Worm (Caenorhabditis elegans) whole organism, midembryonic: ENCODE measurements around the gene col-83.

ENCODE experiments used
- T22C8.4 ChIP-seq: fragments of 200-800 bp; sonication (Bioruptor generic); IDR thresholded peaks from 2 replicates; pipeline ENCODE4 v1.3.6; 2022; ENCODE audit warnings: missing genetic modification characterization, missing compliant biosample characterization
- cog-1 ChIP-seq: sonication (generic microtip); optimal IDR thresholded peaks from 2 replicates; lab custom pipeline; 2016; ENCODE audit warnings: missing genetic modification characterization, missing compliant biosample characterization
- flt-1 ChIP-seq: fragments of 200-800 bp; sonication (Bioruptor generic); IDR thresholded peaks from 2 replicates; pipeline ENCODE4 v1.3.6; 2022; ENCODE audit warnings: missing genetic modification characterization, missing compliant biosample characterization
- klf-2 ChIP-seq: fragments of 200-800 bp; sonication (Bioruptor generic); conservative IDR thresholded peaks from 2 replicates; pipeline ENCODE4 v1.3.6; 2022; ENCODE audit warnings: missing genetic modification reagents, missing genetic modification characterization, missing compliant biosample characterization
- med-1 ChIP-seq: sonication (generic microtip); optimal IDR thresholded peaks from 2 replicates; lab custom pipeline; 2017; ENCODE audit warnings: missing genetic modification characterization, mild to moderate bottlenecking, missing compliant biosample characterization, antibody characterized with exemption, missing genetic modification reagents; ENCODE audit not compliant: insufficient read depth
- ref-1 ChIP-seq: fragments of 200-800 bp; sonication (Bioruptor generic); conservative IDR thresholded peaks from 2 replicates; pipeline ENCODE4 v1.3.6; 2022; ENCODE audit warnings: missing genetic modification reagents, missing genetic modification characterization, missing compliant biosample characterization
- tab-1 ChIP-seq: fragments of 200-800 bp; sonication (Bioruptor generic); IDR thresholded peaks from 2 replicates; pipeline ENCODE4 v1.3.6; 2022; ENCODE audit warnings: missing genetic modification characterization, missing compliant biosample characterization
- ztf-23 ChIP-seq: fragments of 200-800 bp; sonication (Bioruptor generic); IDR thresholded peaks from 2 replicates; pipeline ENCODE4 v1.3.6; 2022; ENCODE audit warnings: missing genetic modification reagents, missing genetic modification characterization, missing compliant biosample characterization
- ztf-29 ChIP-seq: fragments of 200-800 bp; sonication (Bioruptor generic); IDR thresholded peaks from 2 replicates; pipeline ENCODE4 v1.3.6; 2022; ENCODE audit warnings: missing genetic modification reagents, missing genetic modification characterization, missing compliant biosample characterization

col-83 gene

ce11 chrII:11041846-11042262 lies 3.9 kb downstream of the col-83 start:
- TF ChIP-seq med-1 (GFP tag; lab: Kevin White, UChicago) (no peak), flt-1 (GFP tag; lab: Robert Waterston, UW) (0 out of 2 replicates have a peak, but pooled peaks have one; percentile 59), ztf-29 (GFP tag; lab: Robert Waterston, UW) (no peak), T22C8.4 (GFP tag; lab: Robert Waterston, UW) (0 out of 2 replicates have a peak, but pooled peaks have one; percentile 35), cog-1 (tag; lab: Kevin White, UChicago) (peak; percentile 43)

- TF ChIP-seq med-1 (GFP tag; lab: Kevin White, UChicago), result no peak
- TF ChIP-seq ztf-23 (GFP tag; lab: Robert Waterston, UW), result no peak
- no peak for TF ChIP-seq T22C8.4 (GFP tag; lab: Robert Waterston, UW)
- TF ChIP-seq tab-1, result no peak
- no peak for TF ChIP-seq flt-1 (GFP tag; lab: Robert Waterston, UW)
- no peak for TF ChIP-seq klf-2 (GFP tag; lab: Robert Waterston, UW)
- TF ChIP-seq cog-1 (tag; lab: Kevin White, UChicago), result no peak
- TF ChIP-seq ztf-29 (GFP tag; lab: Robert Waterston, UW), result no peak
- no peak for TF ChIP-seq ref-1 (GFP tag; lab: Robert Waterston, UW)
These were observed 4.7 kb downstream of the col-83 start, which contains the start of gene cey-1 for ce11 chrII:11041027-11041426. Gene cey-1, minus strand, starts transcription at chrII:11041206.

- no peak for TF ChIP-seq flt-1 (GFP tag; lab: Robert Waterston, UW)
- TF ChIP-seq T22C8.4 (GFP tag; lab: Robert Waterston, UW), result no peak
- no peak for TF ChIP-seq med-1 (GFP tag; lab: Kevin White, UChicago)
- TF ChIP-seq ztf-23 (GFP tag; lab: Robert Waterston, UW), result no peak
- no peak for TF ChIP-seq tab-1
- no peak for TF ChIP-seq ref-1 (GFP tag; lab: Robert Waterston, UW)
- TF ChIP-seq ztf-29 (GFP tag; lab: Robert Waterston, UW), result no peak
- no peak for TF ChIP-seq klf-2 (GFP tag; lab: Robert Waterston, UW)
- no peak for TF ChIP-seq cog-1 (tag; lab: Kevin White, UChicago)
These were observed 5.6 kb downstream of the col-83 start for ce11 chrII:11040140-11040539.

ce11 chrII:11035774-11036173 lies 10.0 kb downstream of the col-83 start, which contains the start of gene srlf-15:
Gene srlf-15, plus strand, starts transcription at chrII:11036074.
- TF ChIP-seq ref-1 (GFP tag; lab: Robert Waterston, UW) (no peak), T22C8.4 (GFP tag; lab: Robert Waterston, UW) (no peak), tab-1 (no peak), klf-2 (GFP tag; lab: Robert Waterston, UW) (no peak), ztf-23 (GFP tag; lab: Robert Waterston, UW) (no peak), ztf-29 (GFP tag; lab: Robert Waterston, UW) (no peak), med-1 (GFP tag; lab: Kevin White, UChicago) (no peak), flt-1 (GFP tag; lab: Robert Waterston, UW) (no peak)

DNA sequence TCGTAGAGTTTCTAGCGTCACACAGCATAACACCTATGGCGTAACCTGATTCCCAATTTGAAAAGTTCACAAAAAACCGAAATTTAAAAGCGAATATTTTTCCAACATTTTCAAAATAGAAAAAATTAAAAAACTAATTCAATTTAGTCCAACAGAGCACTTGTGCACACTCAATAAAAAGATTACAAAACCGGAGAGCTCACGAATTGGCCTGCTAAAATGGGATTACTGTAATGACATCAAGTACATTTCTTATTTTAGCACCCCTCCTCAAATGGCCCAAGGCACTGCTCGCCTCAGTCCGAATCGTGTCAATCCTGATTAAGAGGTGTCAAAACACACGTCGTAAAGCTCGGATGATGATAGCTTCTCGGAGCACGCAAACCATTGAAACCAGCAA lies 13.0 kb downstream of the col-83 start:
- no peak for TF ChIP-seq ztf-23 (GFP tag; lab: Robert Waterston, UW)
- no peak for TF ChIP-seq flt-1 (GFP tag; lab: Robert Waterston, UW)
- TF ChIP-seq T22C8.4 (GFP tag; lab: Robert Waterston, UW), result no peak
- no peak for TF ChIP-seq klf-2 (GFP tag; lab: Robert Waterston, UW)
- TF ChIP-seq cog-1 (tag; lab: Kevin White, UChicago), result no peak

DNA sequence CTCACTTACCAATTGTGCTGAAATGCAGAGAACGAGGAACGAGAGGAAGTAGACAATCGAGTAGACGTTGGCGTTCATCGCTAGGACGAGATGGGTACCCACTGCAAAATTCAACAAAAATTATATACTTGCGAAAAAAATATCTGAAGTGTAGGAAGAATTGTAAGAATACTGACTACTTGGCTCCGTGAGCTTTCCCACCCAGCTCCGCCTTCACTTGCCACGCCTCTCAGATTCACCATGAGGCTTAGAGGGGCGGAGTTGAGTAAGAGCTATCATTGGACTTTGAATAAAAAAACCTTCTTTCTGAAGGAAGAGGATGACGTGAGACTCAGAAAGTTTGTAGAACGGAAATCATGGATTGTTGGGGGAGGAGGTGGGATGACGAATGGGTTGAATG lies 15.5 kb downstream of the col-83 start, which contains the start of gene nlp-18:
nlp-18 (minus strand) TSS at position 101 of the 400 bp plus-strand sequence.
- TF ChIP-seq med-1 (GFP tag; lab: Kevin White, UChicago), result no peak

ce11 chrII:11027777-11028176 lies 18.0 kb downstream of the col-83 start:
- TF ChIP-seq tab-1 (no peak), ref-1 (GFP tag; lab: Robert Waterston, UW) (no peak), flt-1 (GFP tag; lab: Robert Waterston, UW) (no peak), T22C8.4 (GFP tag; lab: Robert Waterston, UW) (no peak), cog-1 (tag; lab: Kevin White, UChicago) (no peak), ztf-29 (GFP tag; lab: Robert Waterston, UW) (no peak)

DNA sequence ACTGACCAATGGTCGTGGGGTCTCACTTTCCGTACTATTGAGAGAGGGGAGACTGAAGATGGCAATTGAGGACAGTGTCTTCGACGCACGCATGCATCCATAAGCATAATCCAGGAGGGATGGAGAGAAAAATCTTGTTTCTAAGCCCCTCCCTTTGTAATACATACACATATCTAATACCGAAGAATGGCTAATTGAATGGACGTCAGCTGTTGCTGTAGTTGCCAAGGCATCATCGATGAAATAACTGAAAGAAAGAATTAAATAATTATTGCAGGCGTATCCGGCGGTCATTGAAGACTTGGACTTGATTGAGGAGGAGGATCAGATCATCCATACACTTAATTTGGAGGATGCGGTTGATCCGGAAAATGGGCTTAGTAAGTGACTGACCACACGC lies 20.2 kb downstream of the col-83 start, which contains the start of gene F33A8.7:
F33A8.7 (minus strand) TSS at position 101 of the 400 bp plus-strand sequence.
- TF ChIP-seq klf-2 (GFP tag; lab: Robert Waterston, UW) (no peak), med-1 (GFP tag; lab: Kevin White, UChicago) (no peak), ztf-29 (GFP tag; lab: Robert Waterston, UW) (no peak), T22C8.4 (GFP tag; lab: Robert Waterston, UW) (no peak), cog-1 (tag; lab: Kevin White, UChicago) (no peak), ztf-23 (GFP tag; lab: Robert Waterston, UW) (no peak), tab-1 (no peak), flt-1 (GFP tag; lab: Robert Waterston, UW) (no peak), ref-1 (GFP tag; lab: Robert Waterston, UW) (no peak)

- TF ChIP-seq ref-1 (GFP tag; lab: Robert Waterston, UW), result no peak
These were observed 23.7 kb downstream of the col-83 start, which contains the start of gene let-858 for ce11 chrII:11022023-11022422. Gene let-858, plus strand, starts transcription at chrII:11022370.

DNA sequence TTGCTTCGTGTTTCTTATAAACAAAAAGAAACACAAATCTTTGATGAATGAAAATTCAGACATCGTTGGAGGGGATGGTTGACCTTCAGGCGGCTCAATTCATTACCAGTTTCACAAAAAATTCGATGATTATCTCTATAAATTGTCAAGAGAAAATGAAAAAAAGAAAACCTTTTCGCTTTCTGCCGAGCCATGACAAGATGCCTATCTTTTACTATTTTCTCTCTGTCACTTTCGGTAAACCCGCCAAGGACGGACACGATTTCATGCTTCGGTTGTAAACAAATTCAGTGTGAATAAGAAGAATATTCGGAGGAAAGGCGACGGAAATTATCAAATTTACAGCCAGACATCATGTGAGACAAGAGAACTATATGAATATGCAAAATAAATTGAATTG lies 25.1 kb downstream of the col-83 start:
- TF ChIP-seq cog-1 (tag; lab: Kevin White, UChicago) (no peak), ztf-29 (GFP tag; lab: Robert Waterston, UW) (no peak), ztf-23 (GFP tag; lab: Robert Waterston, UW) (no peak), tab-1 (no peak), T22C8.4 (GFP tag; lab: Robert Waterston, UW) (no peak), klf-2 (GFP tag; lab: Robert Waterston, UW) (no peak), med-1 (GFP tag; lab: Kevin White, UChicago) (no peak), ref-1 (GFP tag; lab: Robert Waterston, UW) (no peak), flt-1 (GFP tag; lab: Robert Waterston, UW) (no peak)
